Fruit fly (Drosophila melanogaster) Kc167 (cell line): ENCODE results near the gene ppk20.

ENCODE experiments used
- Myc ChIP-seq: fragments of >200 bp; optimal IDR thresholded peaks from 2 replicates; lab custom pipeline; 2017; ENCODE audit warnings: missing external identifiers
- Sin3A ChIP-seq: fragments of >200 bp; optimal IDR thresholded peaks from 2 replicates; lab custom pipeline; 2018; ENCODE audit warnings: missing external identifiers
- h ChIP-seq: fragments of >200 bp; optimal IDR thresholded peaks from 3 replicates; lab custom pipeline; 2018; ENCODE audit warnings: missing external identifiers
- psq ChIP-seq: fragments of >200 bp; optimal IDR thresholded peaks from 2 replicates; lab custom pipeline; 2017; ENCODE audit warnings: missing external identifiers
- ttk ChIP-seq: sonication (Bioruptor generic); optimal IDR thresholded peaks from 2 replicates; lab custom pipeline; 2017; ENCODE audit warnings: missing external identifiers

DNA sequence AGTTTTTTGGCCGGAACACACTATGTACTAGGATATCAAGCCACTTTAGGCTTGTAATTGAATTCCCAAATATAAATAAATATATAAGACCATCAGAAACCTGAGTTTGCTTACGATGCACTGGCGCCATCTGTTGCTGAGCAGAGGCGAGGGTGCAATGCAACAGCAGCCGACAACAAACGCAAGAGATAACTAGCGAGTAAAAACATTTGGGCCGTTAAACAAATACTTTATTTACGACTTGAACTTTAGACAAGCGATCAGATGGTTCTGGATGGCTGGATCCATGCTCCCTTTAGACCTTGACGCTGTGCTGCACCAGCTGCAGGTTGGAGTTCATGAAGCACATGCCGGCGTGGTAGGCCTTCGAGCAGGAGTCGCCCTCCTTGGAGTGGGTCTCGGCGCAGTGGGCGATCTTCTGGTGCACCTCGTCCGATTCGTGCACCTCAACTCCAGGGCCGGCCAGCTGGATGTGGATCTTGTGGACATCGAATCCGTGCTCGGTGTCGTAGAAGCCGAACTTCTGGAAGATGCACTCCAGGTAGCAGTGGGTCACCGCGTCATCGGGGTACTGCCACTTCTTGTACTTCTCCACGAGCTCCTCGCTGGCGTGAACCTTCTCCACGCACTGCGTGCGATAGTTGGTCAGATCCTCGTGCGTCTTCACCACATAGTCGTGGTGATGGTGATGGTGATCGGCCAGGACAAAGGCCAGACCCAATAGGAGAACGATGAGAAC, 47.5 kb upstream of the ppk20 start:
- TF ChIP-seq psq (lab: Kevin White, UChicago) (no peak), ttk (lab: Kevin White, UChicago) (no peak), h (lab: Kevin White, UChicago) (no peak), Sin3A (lab: Kevin White, UChicago) (no peak), Myc (lab: Kevin White, UChicago) (no peak)
